Worm (Caenorhabditis elegans): ENCODE data around the gene grl-17.

- TF ChIP-seq hmbx-1 (tag; optimal IDR thresholded peaks at IDR 0.05), result no peak
- TF ChIP-seq flt-1 (GFP tag; IDR thresholded peaks at IDR 0.05), result no peak
- TF ChIP-seq ama-1 (optimal IDR thresholded peaks at IDR 0.05), result no peak
These were observed 27.9 kb upstream of the grl-17 start, which contains the start of gene tbcb-1 for ce11 chrV:13591504-13592174.
